Worm (Caenorhabditis elegans): Measurements from ENCODE around the gene ttr-9.

Gene ttr-9

DNA sequence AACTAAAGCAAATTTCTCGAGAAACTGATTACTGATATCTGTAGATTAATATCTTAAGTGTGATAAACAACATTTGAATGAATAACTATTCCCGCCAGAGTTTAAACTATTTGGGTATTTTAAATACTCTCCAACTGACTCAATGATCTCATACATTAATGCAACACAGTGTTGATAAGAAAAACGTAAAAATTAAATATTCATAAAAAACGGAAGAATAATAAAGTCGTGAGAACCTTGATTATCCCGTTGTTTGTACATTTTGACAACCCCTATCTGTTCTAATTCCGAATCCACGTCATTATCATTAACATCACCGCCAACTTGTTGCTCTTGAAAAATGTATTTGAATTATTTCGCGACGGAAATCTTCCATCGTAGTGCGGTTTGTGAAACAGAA lies 23.5 kb upstream of the ttr-9 start, which contains the start of gene elo-7:
TSS of gene elo-7 (plus strand) at position 301 of the 400 bp plus-strand sequence.
- no peak for TF ChIP-seq ZK546.5 (tag; optimal IDR thresholded peaks at IDR 0.05)
- no peak for TF ChIP-seq madf-9 (GFP tag; conservative IDR thresholded peaks at IDR 0.05)
- no peak for TF ChIP-seq mes-2 (tag; optimal IDR thresholded peaks at IDR 0.05; ENCODE audit: poor library complexity, severe bottlenecking)
- TF ChIP-seq nhr-102 (tag; optimal IDR thresholded peaks at IDR 0.05), result no peak
- no peak for TF ChIP-seq lin-29 (GFP tag; IDR thresholded peaks at IDR 0.05)
- no peak for TF ChIP-seq ztf-7 (tag; optimal IDR thresholded peaks at IDR 0.05)

DNA sequence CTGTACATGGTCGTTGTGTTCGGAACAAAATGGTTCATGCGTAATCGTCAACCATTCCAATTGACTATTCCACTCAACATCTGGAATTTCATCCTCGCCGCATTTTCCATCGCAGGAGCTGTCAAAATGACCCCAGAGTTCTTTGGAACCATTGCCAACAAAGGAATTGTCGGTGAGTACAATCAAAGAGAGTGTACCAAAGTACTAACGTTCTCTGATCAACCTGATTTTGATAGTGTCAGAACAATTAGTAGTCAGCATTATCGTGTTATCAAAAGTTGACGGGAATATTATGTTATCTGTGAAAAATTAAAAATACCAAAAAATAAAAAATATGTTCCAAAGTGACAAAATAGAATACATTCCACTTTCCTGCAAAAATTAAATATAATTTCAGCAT lies 20.9 kb upstream of the ttr-9 start:
- TF ChIP-seq dve-1 (tag; optimal IDR thresholded peaks at IDR 0.05; ENCODE audit: insufficient read depth) (peak; percentile 60), egl-27 (tag; optimal IDR thresholded peaks at IDR 0.05) (no peak), T20F7.1 (GFP tag; optimal IDR thresholded peaks at IDR 0.05) (peak; percentile 47), hlh-11 (tag; optimal IDR thresholded peaks at IDR 0.05) (peak; percentile 52), zfp-3 (GFP tag; conservative IDR thresholded peaks at IDR 0.05) (no peak), ceh-20 (GFP tag; IDR thresholded peaks at IDR 0.05) (no peak), nhr-28 (tag; optimal IDR thresholded peaks at IDR 0.05) (peak; percentile 55), dmd-6 (GFP tag; IDR thresholded peaks at IDR 0.05) (peak; percentile 38; the same call in 1 of the 2 replicates), lin-38 (GFP tag; IDR thresholded peaks at IDR 0.05) (no peak), nhr-6 (tag; optimal IDR thresholded peaks at IDR 0.05) (peak; percentile 9), daf-16 (GFP tag; optimal IDR thresholded peaks at IDR 0.05) (no peak), daf-16 (tag; optimal IDR thresholded peaks at IDR 0.05) (peak; percentile 15), madf-5 (GFP tag; IDR thresholded peaks at IDR 0.05) (0 out of 4 replicates have a peak, but pooled peaks of 1 of the 2 experiments have one; percentile 36), nhr-48 (tag; optimal IDR thresholded peaks at IDR 0.05) (peak; percentile 27), nhr-77 (tag; optimal IDR thresholded peaks at IDR 0.05) (peak; percentile 60), pqm-1 (tag; optimal IDR thresholded peaks at IDR 0.05) (peak; percentile 32)

DNA sequence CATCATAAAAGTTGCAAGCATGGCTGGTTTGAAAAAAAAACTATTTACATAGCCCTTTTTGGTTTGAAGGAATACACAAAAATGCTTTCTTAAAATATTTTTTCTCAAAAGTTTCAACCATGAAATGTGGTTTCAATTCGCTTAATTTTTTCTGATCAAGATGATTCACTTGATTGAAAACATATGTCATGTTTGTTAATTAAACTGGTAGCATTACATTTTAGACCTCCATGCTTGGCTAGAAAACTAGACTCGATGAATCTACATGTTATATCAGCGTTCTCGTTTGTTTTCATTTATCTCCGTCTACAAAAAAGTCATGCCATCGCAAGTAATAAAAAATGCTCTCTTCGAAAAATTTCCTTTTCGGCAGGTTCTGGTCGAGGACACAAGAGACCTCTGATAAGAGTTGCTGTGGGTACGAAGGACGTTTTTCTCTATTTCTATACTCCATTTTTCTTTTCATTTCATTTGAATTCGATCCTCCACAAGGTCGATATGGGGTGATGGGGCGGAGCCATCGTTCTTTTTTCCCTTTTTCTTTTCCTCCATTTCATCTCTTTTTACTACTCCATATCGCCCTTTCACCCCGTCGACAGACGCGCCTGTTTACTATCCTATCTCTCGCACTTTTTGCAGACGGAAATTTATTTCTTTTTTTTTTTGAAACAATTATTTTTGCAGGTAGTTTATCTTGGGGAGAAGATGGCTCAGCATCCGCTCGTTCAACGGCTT lies 19.7 kb upstream of the ttr-9 start, which contains the start of gene elo-1:
TSS of gene elo-1 (plus strand) at position 685 of the 735 bp plus-strand sequence.
- TF ChIP-seq nhr-237 (tag; optimal IDR thresholded peaks at IDR 0.05), result no peak
- no peak for TF ChIP-seq rbr-2 (tag; optimal IDR thresholded peaks at IDR 0.05)
- TF ChIP-seq F26F4.8 (GFP tag; conservative IDR thresholded peaks at IDR 0.05), result no peak
- no peak for TF ChIP-seq lin-29 (GFP tag; IDR thresholded peaks at IDR 0.05)
- peak; percentile 53 for TF ChIP-seq nhr-77 (tag; optimal IDR thresholded peaks at IDR 0.05)
- no peak for TF ChIP-seq duxl-1 (tag; optimal IDR thresholded peaks at IDR 0.05; ENCODE audit: poor library complexity)
- TF ChIP-seq nhr-28 (tag; optimal IDR thresholded peaks at IDR 0.05), result peak; percentile 83
- TF ChIP-seq unc-130 (GFP tag; optimal IDR thresholded peaks at IDR 0.05), result no peak
- TF ChIP-seq madf-5 (GFP tag; IDR thresholded peaks at IDR 0.05), result no peak
- TF ChIP-seq daf-19 (GFP tag; conservative IDR thresholded peaks at IDR 0.05), result no peak
- no peak for TF ChIP-seq ztf-11 (tag; optimal IDR thresholded peaks at IDR 0.05)
- TF ChIP-seq daf-12 (tag; optimal IDR thresholded peaks at IDR 0.05), result no peak
- TF ChIP-seq lin-38 (GFP tag; IDR thresholded peaks at IDR 0.05), result no peak
- TF ChIP-seq mxl-2 (GFP tag; conservative IDR thresholded peaks at IDR 0.05), result no peak
- TF ChIP-seq aha-1 (tag), result no peak
- no peak for TF ChIP-seq snpc-4 (tag; optimal IDR thresholded peaks at IDR 0.05)
- no peak for TF ChIP-seq spr-1 (tag; optimal IDR thresholded peaks at IDR 0.05)
- TF ChIP-seq tag-97 (GFP tag; IDR thresholded peaks at IDR 0.05), result no peak
- TF ChIP-seq hlh-11 (tag; optimal IDR thresholded peaks at IDR 0.05), result peak; percentile 83
- no peak for TF ChIP-seq snpc-1.2 (GFP tag; IDR thresholded peaks at IDR 0.05)
- no peak for TF ChIP-seq nhr-11 (tag; optimal IDR thresholded peaks at IDR 0.05)
- no peak for TF ChIP-seq lin-13 (GFP tag; optimal IDR thresholded peaks at IDR 0.05)
- TF ChIP-seq F49E8.2 (tag; optimal IDR thresholded peaks at IDR 0.05; ENCODE audit: borderline replicate concordance), result no peak
- no peak for TF ChIP-seq nhr-41 (GFP tag; IDR thresholded peaks at IDR 0.05)
- no peak for TF ChIP-seq nhr-6 (tag; optimal IDR thresholded peaks at IDR 0.05)
- no peak for TF ChIP-seq egl-43 (GFP tag; IDR thresholded peaks at IDR 0.05)
- TF ChIP-seq spr-3 (GFP tag; optimal IDR thresholded peaks at IDR 0.05), result no peak
- no peak for TF ChIP-seq dmd-9 (GFP tag; IDR thresholded peaks at IDR 0.05)
- TF ChIP-seq sdz-12 (GFP tag; optimal IDR thresholded peaks at IDR 0.05), result no peak
- no peak for TF ChIP-seq nhr-42 (GFP tag; IDR thresholded peaks at IDR 0.05)
- peak; percentile 24 for TF ChIP-seq mxl-3 (GFP tag; optimal IDR thresholded peaks at IDR 0.05)
- TF ChIP-seq mep-1 (tag; optimal IDR thresholded peaks at IDR 0.05), result peak; percentile 36

Measured in whole organism, L4 larva.